Fruit fly (Drosophila melanogaster) whole organism, prepupa: ENCODE measurements around the gene CG14664.
A peak's percentile ranks its signal among the peaks of the same experiment; 100 is the strongest.

Experiments
- Blimp-1 ChIP-seq: fragments of 200-800 bp; sonication (Bioruptor generic); optimal IDR thresholded peaks from 3 replicates; lab custom pipeline; 2017; ENCODE audit warnings: missing biosample characterization, missing genetic modification characterization, mild to moderate bottlenecking, moderate library complexity, missing genetic modification reagents
- CG10631 ChIP-seq: fragments of 200-800 bp; sonication (Bioruptor generic); optimal IDR thresholded peaks from 2 replicates; lab custom pipeline; 2016; ENCODE audit warnings: missing biosample characterization, missing genetic modification characterization
- CG10669 ChIP-seq: fragments of 200-800 bp; sonication (Bioruptor generic); optimal IDR thresholded peaks from 3 replicates; lab custom pipeline; 2018; ENCODE audit warnings: missing biosample characterization, mild to moderate bottlenecking, missing genetic modification characterization, moderate library complexity
- CG11902 ChIP-seq: fragments of 200-800 bp; sonication (Bioruptor generic); optimal IDR thresholded peaks from 3 replicates; lab custom pipeline; 2016; ENCODE audit warnings: missing biosample characterization, missing genetic modification characterization
- CG15336 ChIP-seq: fragments of 200-800 bp; sonication (Bioruptor generic); IDR thresholded peaks from 2 replicates; pipeline ENCODE4 v1.3.6; 2022; ENCODE audit warnings: missing biosample characterization, missing genetic modification characterization
- CG1621 ChIP-seq: fragments of 200-800 bp; sonication (Bioruptor generic); optimal IDR thresholded peaks from 3 replicates; lab custom pipeline; 2018; ENCODE audit warnings: missing biosample characterization, mild to moderate bottlenecking, missing genetic modification characterization
- CG16779 ChIP-seq: fragments of 200-800 bp; sonication (Bioruptor generic); optimal IDR thresholded peaks from 3 replicates; lab custom pipeline; 2017; ENCODE audit warnings: missing biosample characterization, mild to moderate bottlenecking, missing genetic modification characterization
- CG3032 ChIP-seq: fragments of 200-800 bp; optimal IDR thresholded peaks from 2 replicates; lab custom pipeline; 2019; ENCODE audit warnings: missing biosample characterization, mild to moderate bottlenecking, missing genetic modification characterization, moderate library complexity
- CG31627 ChIP-seq: fragments of 200-800 bp; sonication (Bioruptor generic); optimal IDR thresholded peaks from 3 replicates; lab custom pipeline; 2016; ENCODE audit warnings: missing biosample characterization, missing genetic modification characterization
- CG32006 ChIP-seq: fragments of 200-800 bp; sonication (Bioruptor generic); optimal IDR thresholded peaks from 3 replicates; lab custom pipeline; 2017; ENCODE audit warnings: missing biosample characterization, mild to moderate bottlenecking, missing genetic modification characterization
- CG34406 ChIP-seq: fragments of 200-800 bp; sonication (Bioruptor generic); optimal IDR thresholded peaks from 3 replicates; lab custom pipeline; 2016; ENCODE audit warnings: missing biosample characterization, missing genetic modification characterization
- CG4318 ChIP-seq: fragments of 200-800 bp; sonication (Bioruptor generic); optimal IDR thresholded peaks from 3 replicates; lab custom pipeline; 2017; ENCODE audit warnings: missing biosample characterization, mild to moderate bottlenecking, missing genetic modification characterization
- CG6163 ChIP-seq: fragments of 200-800 bp; sonication (Bioruptor generic); IDR thresholded peaks from 3 replicates; pipeline ENCODE4 v1.3.6; 2022; ENCODE audit warnings: missing biosample characterization, missing genetic modification characterization
- CG6276 ChIP-seq: fragments of 200-800 bp; sonication (Bioruptor generic); optimal IDR thresholded peaks from 2 replicates; lab custom pipeline; 2017; ENCODE audit warnings: missing biosample characterization, mild to moderate bottlenecking, missing genetic modification characterization
- CG6792 ChIP-seq: fragments of 200-800 bp; sonication (Bioruptor generic); optimal IDR thresholded peaks from 3 replicates; lab custom pipeline; 2016; ENCODE audit warnings: missing biosample characterization, missing genetic modification characterization
- CG6808 ChIP-seq: fragments of 200-800 bp; sonication (Bioruptor generic); optimal IDR thresholded peaks from 3 replicates; lab custom pipeline; 2017; ENCODE audit warnings: missing biosample characterization, missing genetic modification characterization, mild to moderate bottlenecking, moderate library complexity, missing genetic modification reagents
- CG6854 ChIP-seq: fragments of 200-800 bp; sonication (Bioruptor generic); optimal IDR thresholded peaks from 2 replicates; lab custom pipeline; 2017; ENCODE audit warnings: missing biosample characterization, mild to moderate bottlenecking, missing genetic modification characterization
- CG7368 ChIP-seq: fragments of 200-800 bp; sonication (Bioruptor generic); optimal IDR thresholded peaks from 3 replicates; lab custom pipeline; 2016; ENCODE audit warnings: missing biosample characterization, missing genetic modification characterization
- CG8119 ChIP-seq: fragments of 200-800 bp; sonication (Bioruptor generic); IDR thresholded peaks from 3 replicates; pipeline ENCODE4 v1.3.6; 2022; ENCODE audit warnings: missing biosample characterization, missing genetic modification characterization
- CG8319 ChIP-seq: fragments of 200-800 bp; sonication (Bioruptor generic); optimal IDR thresholded peaks from 3 replicates; lab custom pipeline; 2016; ENCODE audit warnings: missing biosample characterization, missing genetic modification characterization
- CG8632 ChIP-seq: fragments of 200-800 bp; sonication (Bioruptor generic); optimal IDR thresholded peaks from 3 replicates; lab custom pipeline; 2016; ENCODE audit warnings: missing biosample characterization, missing genetic modification characterization
- Eip75B ChIP-seq: fragments of 200-800 bp; sonication (Bioruptor generic); optimal IDR thresholded peaks from 3 replicates; lab custom pipeline; 2016; ENCODE audit warnings: missing biosample characterization, missing genetic modification characterization
- Eip78C ChIP-seq: fragments of 200-800 bp; sonication (Bioruptor generic); peaks from one replicate; lab custom pipeline; 2016; ENCODE audit warnings: missing biosample characterization, missing genetic modification characterization
- Eip93F ChIP-seq: fragments of 200-800 bp; sonication (Bioruptor generic); optimal IDR thresholded peaks from 2 replicates; lab custom pipeline; 2016; ENCODE audit warnings: missing biosample characterization, mild to moderate bottlenecking, missing genetic modification characterization
- Ets21C ChIP-seq: fragments of 200-800 bp; sonication (Bioruptor generic); optimal IDR thresholded peaks from 3 replicates; lab custom pipeline; 2016; ENCODE audit warnings: missing biosample characterization, missing genetic modification characterization
- Ets96B ChIP-seq: fragments of 200-800 bp; optimal IDR thresholded peaks from 2 replicates; lab custom pipeline; 2019; ENCODE audit warnings: missing biosample characterization, mild to moderate bottlenecking, missing genetic modification characterization, moderate library complexity
- Gug ChIP-seq: fragments of 200-800 bp; sonication (Bioruptor generic); IDR thresholded peaks from 2 replicates; pipeline ENCODE4 v1.3.6; 2022; ENCODE audit warnings: missing biosample characterization, missing genetic modification characterization
- Hr38 ChIP-seq: sonication (Bioruptor generic); optimal IDR thresholded peaks from 2 replicates; lab custom pipeline; 2016; ENCODE audit warnings: missing biosample characterization, missing genetic modification characterization
- Hr39 ChIP-seq: fragments of 200-800 bp; sonication (Bioruptor generic); optimal IDR thresholded peaks from 2 replicates; lab custom pipeline; 2016; ENCODE audit warnings: missing biosample characterization, missing genetic modification characterization
- Hr4 ChIP-seq: fragments of 200-800 bp; sonication (Bioruptor generic); optimal IDR thresholded peaks from 3 replicates; lab custom pipeline; 2016; ENCODE audit warnings: missing biosample characterization, missing genetic modification characterization
- Lpt ChIP-seq: fragments of 200-800 bp; sonication (Bioruptor generic); optimal IDR thresholded peaks from 3 replicates; lab custom pipeline; 2016; ENCODE audit warnings: missing biosample characterization, missing genetic modification characterization
- Met ChIP-seq: fragments of 200-800 bp; sonication (Bioruptor generic); optimal IDR thresholded peaks from 3 replicates; lab custom pipeline; 2016; ENCODE audit warnings: missing biosample characterization, missing genetic modification characterization
- OdsH ChIP-seq: fragments of 200-800 bp; sonication (Bioruptor generic); optimal IDR thresholded peaks from 3 replicates; lab custom pipeline; 2016; ENCODE audit warnings: missing biosample characterization, missing genetic modification characterization
- Smox ChIP-seq: fragments of 200-800 bp; sonication (Bioruptor generic); optimal IDR thresholded peaks from 3 replicates; lab custom pipeline; 2016; ENCODE audit warnings: missing biosample characterization, missing genetic modification characterization
- Sox102F ChIP-seq: fragments of 200-800 bp; sonication (Bioruptor generic); optimal IDR thresholded peaks from 2 replicates; lab custom pipeline; 2016; ENCODE audit warnings: missing biosample characterization, mild to moderate bottlenecking, missing genetic modification characterization
- Sox14 ChIP-seq: fragments of 200-800 bp; sonication (Bioruptor generic); optimal IDR thresholded peaks from 3 replicates; lab custom pipeline; 2016; ENCODE audit warnings: missing biosample characterization, missing genetic modification characterization
- Sox15 ChIP-seq: fragments of 200-800 bp; sonication (Bioruptor generic); optimal IDR thresholded peaks from 3 replicates; lab custom pipeline; 2016; ENCODE audit warnings: missing biosample characterization, missing genetic modification characterization
- achi ChIP-seq: fragments of 200-800 bp; sonication (Bioruptor generic); optimal IDR thresholded peaks from 3 replicates; lab custom pipeline; 2016; ENCODE audit warnings: missing biosample characterization, missing genetic modification characterization
- acj6 ChIP-seq: fragments of 200-800 bp; sonication (Bioruptor generic); optimal IDR thresholded peaks from 3 replicates; lab custom pipeline; 2016; ENCODE audit warnings: missing biosample characterization, missing genetic modification characterization
- dac ChIP-seq: fragments of 200-800 bp; sonication (Bioruptor generic); optimal IDR thresholded peaks from 2 replicates; lab custom pipeline; 2017; ENCODE audit warnings: missing biosample characterization, mild to moderate bottlenecking, missing genetic modification characterization
- eg ChIP-seq: fragments of 200-800 bp; sonication (Bioruptor generic); IDR thresholded peaks from 3 replicates; pipeline ENCODE4 v1.3.6; 2022; ENCODE audit warnings: missing biosample characterization, missing genetic modification characterization
- esn ChIP-seq: fragments of 200-800 bp; sonication (Bioruptor generic); optimal IDR thresholded peaks from 2 replicates; lab custom pipeline; 2016; ENCODE audit warnings: missing biosample characterization, mild to moderate bottlenecking, missing genetic modification characterization, moderate library complexity
- fd59A ChIP-seq: fragments of 200-800 bp; sonication (Bioruptor generic); optimal IDR thresholded peaks from 2 replicates; lab custom pipeline; 2017; ENCODE audit warnings: missing biosample characterization, mild to moderate bottlenecking, missing genetic modification characterization, missing genetic modification reagents
- fd85E ChIP-seq: fragments of 200-800 bp; sonication (Bioruptor generic); optimal IDR thresholded peaks from 3 replicates; lab custom pipeline; 2016; ENCODE audit warnings: missing biosample characterization, missing genetic modification characterization
- net ChIP-seq: fragments of 200-800 bp; sonication (Bioruptor generic); optimal IDR thresholded peaks from 3 replicates; lab custom pipeline; 2016; ENCODE audit warnings: missing biosample characterization, missing genetic modification characterization
- spab ChIP-seq: fragments of 200-800 bp; sonication (Bioruptor generic); optimal IDR thresholded peaks from 2 replicates; lab custom pipeline; 2017; ENCODE audit warnings: missing biosample characterization, mild to moderate bottlenecking, missing genetic modification characterization, missing genetic modification reagents
- ss ChIP-seq, 2 experiments: fragments of 200-800 bp; sonication (Bioruptor generic); optimal IDR thresholded peaks; 2 replicates in 1 of 2; 3 replicates in 1 of 2; lab custom pipeline; 2017 to 2018; ENCODE audit warnings: mild to moderate bottlenecking in 2 of 2, missing biosample characterization in 2 of 2, missing genetic modification characterization in 2 of 2, moderate library complexity in 1 of 2
- svp ChIP-seq: fragments of 200-800 bp; sonication (Bioruptor generic); peaks from one replicate; lab custom pipeline; 2016; ENCODE audit warnings: missing biosample characterization, missing genetic modification characterization
- vri ChIP-seq: fragments of 200-800 bp; sonication (Bioruptor generic); optimal IDR thresholded peaks from 3 replicates; lab custom pipeline; 2016; ENCODE audit warnings: missing biosample characterization, mild to moderate bottlenecking, missing genetic modification characterization

CG14664 gene

dm6 chr3R:5219466-5219865, 4.5 kb upstream of the CG14664 start, which contains the start of the genes Prosbeta2R2 and CG1116:
Gene Prosbeta2R2 (minus strand): TSS chr3R:5219528.
Gene CG1116 (plus strand): TSS chr3R:5219657.
- no peak for TF ChIP-seq CG10631 (GFP tag; lab: Kevin White, UChicago)
- TF ChIP-seq dac = no peak
- TF ChIP-seq CG16779 = no peak
- TF ChIP-seq CG6792 (GFP tag; lab: Kevin White, UChicago) = no peak
- no peak for TF ChIP-seq Blimp-1 (GFP tag; lab: Kevin White, UChicago)
- no peak for TF ChIP-seq fd59A
- no peak for TF ChIP-seq CG8632 (GFP tag; lab: Kevin White, UChicago)
- no peak for TF ChIP-seq Eip78C
- TF ChIP-seq CG34406 (GFP tag; lab: Kevin White, UChicago) = no peak
- TF ChIP-seq Lpt (GFP tag; lab: Kevin White, UChicago) = no peak
- no peak for TF ChIP-seq CG31627 (GFP tag; lab: Kevin White, UChicago)
- no peak for TF ChIP-seq Ets96B
- TF ChIP-seq CG7368 (GFP tag; lab: Kevin White, UChicago) = no peak
- no peak for TF ChIP-seq Eip75B (GFP tag; lab: Kevin White, UChicago)
- TF ChIP-seq esn (GFP tag; lab: Kevin White, UChicago) = no peak
- no peak for TF ChIP-seq CG4318 (GFP tag; lab: Kevin White, UChicago)
- TF ChIP-seq acj6 (GFP tag; lab: Kevin White, UChicago) = no peak
- no peak for TF ChIP-seq Smox (GFP tag; lab: Kevin White, UChicago)
- TF ChIP-seq, all 60 proteins: peak for 0

dm6 chr3R:5223135-5223534, 804 bp upstream of the CG14664 start, which contains the start of gene CG2604:
Gene CG2604 (minus strand): TSS chr3R:5223365.
- TF ChIP-seq CG4318 (GFP tag; lab: Kevin White, UChicago) (no peak), ss (GFP tag; optimal IDR thresholded peaks at IDR 0.05; lab: Kevin White, UChicago) (peak in 1 of 2 experiments; percentile 72), CG3032 (tag; lab: Kevin White, UChicago) (peak; percentile 38), net (GFP tag; lab: Kevin White, UChicago) (no peak), Hr39 (GFP tag; lab: Kevin White, UChicago) (no peak), acj6 (GFP tag; lab: Kevin White, UChicago) (no peak), CG8632 (GFP tag; lab: Kevin White, UChicago) (no peak), CG32006 (GFP tag; lab: Kevin White, UChicago) (no peak), fd85E (GFP tag; lab: Kevin White, UChicago) (no peak), CG11902 (GFP tag; lab: Kevin White, UChicago) (no peak), CG10669 (GFP tag; lab: Kevin White, UChicago) (no peak), esn (GFP tag; lab: Kevin White, UChicago) (peak; percentile 29), Sox14 (GFP tag; lab: Kevin White, UChicago) (peak; percentile 33), CG1621 (tag; lab: Kevin White, UChicago) (peak; percentile 31), Eip93F (GFP tag; lab: Kevin White, UChicago) (no peak), achi (GFP tag; lab: Kevin White, UChicago) (no peak), Lpt (GFP tag; lab: Kevin White, UChicago) (no peak), Eip78C (peak; percentile 68), Eip75B (GFP tag; lab: Kevin White, UChicago) (no peak), CG31627 (GFP tag; lab: Kevin White, UChicago) (peak; percentile 23), CG15336 (GFP tag; lab: Robert Waterston, UW) (no peak), svp (GFP tag; lab: Kevin White, UChicago) (no peak), Blimp-1 (GFP tag; lab: Kevin White, UChicago) (no peak), CG6792 (GFP tag; lab: Kevin White, UChicago) (no peak), CG8119 (GFP tag; lab: Robert Waterston, UW) (no peak), CG34406 (GFP tag; lab: Kevin White, UChicago) (no peak), eg (GFP tag; lab: Robert Waterston, UW) (no peak; the same call in 1 of the 3 replicates), fd59A (no peak), Hr38 (GFP tag; lab: Kevin White, UChicago) (no peak), CG6276 (GFP tag; lab: Kevin White, UChicago) (no peak), CG7368 (GFP tag; lab: Kevin White, UChicago) (no peak), Hr4 (no peak), CG6854 (GFP tag; lab: Kevin White, UChicago) (peak; percentile 64), Met (GFP tag; lab: Kevin White, UChicago) (no peak), Sox15 (GFP tag; lab: Kevin White, UChicago) (no peak), Gug (GFP tag; lab: Robert Waterston, UW) (no peak), CG6163 (GFP tag; lab: Robert Waterston, UW) (no peak), CG10631 (GFP tag; lab: Kevin White, UChicago) (no peak), CG6808 (GFP tag; lab: Kevin White, UChicago) (peak; percentile 56), Sox102F (no peak), CG8319 (GFP tag; lab: Kevin White, UChicago) (no peak), spab (GFP tag; lab: Kevin White, UChicago) (no peak), vri (GFP tag; lab: Kevin White, UChicago) (no peak), OdsH (GFP tag; lab: Kevin White, UChicago) (no peak), Ets21C (GFP tag; lab: Kevin White, UChicago) (no peak)
